Worm (Caenorhabditis elegans) whole organism, L4 larva: ENCODE data around the gene H04D03.2.

Source experiments
- daf-19 ChIP-seq: fragments of 200-800 bp; sonication (Bioruptor generic); conservative IDR thresholded peaks from 2 replicates; pipeline ENCODE4 v1.3.6; 2022; ENCODE audit warnings: missing genetic modification characterization, missing compliant biosample characterization
- dve-1 ChIP-seq: sonication (generic microtip); optimal IDR thresholded peaks from 2 replicates; lab custom pipeline; 2017; ENCODE audit warnings: antibody characterized with exemption, mild to moderate bottlenecking, missing genetic modification characterization, missing compliant biosample characterization; ENCODE audit not compliant: insufficient read depth
- madf-9 ChIP-seq: fragments of 200-800 bp; sonication (Bioruptor generic); conservative IDR thresholded peaks from 2 replicates; pipeline ENCODE4 v1.3.6; 2022; ENCODE audit warnings: missing genetic modification reagents, missing genetic modification characterization, missing compliant biosample characterization
- mep-1 ChIP-seq: fragments of 150-350 bp; sonication (generic microtip); optimal IDR thresholded peaks from 3 replicates; lab custom pipeline; 2014; ENCODE audit warnings: missing biosample characterization, missing genetic modification characterization
- mes-2 ChIP-seq: sonication (generic microtip); optimal IDR thresholded peaks from 2 replicates; lab custom pipeline; 2016; ENCODE audit warnings: missing genotype, mild to moderate bottlenecking, missing genetic modification characterization, missing compliant biosample characterization; ENCODE audit not compliant: poor library complexity, severe bottlenecking
- nhr-76 ChIP-seq: fragments of 150-350 bp; optimal IDR thresholded peaks from 2 replicates; lab custom pipeline; 2014; ENCODE audit warnings: missing biosample characterization, missing genetic modification characterization
- saeg-2 ChIP-seq: fragments of 200-800 bp; sonication (Bioruptor generic); IDR thresholded peaks from 2 replicates; pipeline ENCODE4 v1.3.6; 2022; ENCODE audit warnings: missing genetic modification reagents, missing genetic modification characterization, missing compliant biosample characterization
- snpc-4 ChIP-seq: fragments of 150-350 bp; optimal IDR thresholded peaks from 2 replicates; lab custom pipeline; 2014; ENCODE audit warnings: missing biosample characterization, missing genetic modification characterization
- ztf-11 ChIP-seq: fragments of 150-350 bp; optimal IDR thresholded peaks from 2 replicates; lab custom pipeline; 2014; ENCODE audit warnings: missing biosample characterization, missing genetic modification characterization

DNA sequence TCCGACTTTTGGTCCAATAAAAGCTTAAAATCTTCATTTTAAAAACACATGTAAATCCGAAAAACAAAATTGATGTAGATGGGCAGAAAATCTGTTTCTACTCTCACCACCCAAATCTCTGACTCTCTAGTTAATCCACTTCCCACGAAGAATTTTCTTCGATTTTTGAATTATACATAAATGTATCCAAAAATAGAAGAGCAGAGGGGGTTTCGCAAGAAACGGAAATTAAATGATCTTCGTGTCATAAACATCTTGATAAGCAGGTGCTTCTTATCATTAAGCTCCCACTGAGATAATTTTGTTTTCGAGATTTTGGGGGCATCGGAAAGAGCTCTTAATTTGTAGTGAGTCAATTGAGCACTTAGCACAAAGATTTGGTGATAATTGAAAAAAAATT, 52.6 kb downstream of the H04D03.2 start:
- TF ChIP-seq mep-1 (tag; lab: Kevin White, UChicago) = no peak
- TF ChIP-seq madf-9 (GFP tag; lab: Robert Waterston, UW) = no peak
- TF ChIP-seq nhr-76 (tag; lab: Kevin White, UChicago) = no peak
- no peak for TF ChIP-seq dve-1 (tag; lab: Kevin White, UChicago)
- TF ChIP-seq daf-19 (GFP tag; lab: Robert Waterston, UW) = no peak
- no peak for TF ChIP-seq snpc-4 (tag; lab: Kevin White, UChicago)
- no peak for TF ChIP-seq mes-2 (tag; lab: Kevin White, UChicago)
- TF ChIP-seq ztf-11 (tag; lab: Kevin White, UChicago) = no peak
- no peak for TF ChIP-seq saeg-2 (GFP tag; lab: Robert Waterston, UW)
